Worm (Caenorhabditis elegans): Measurements from ENCODE around the gene nhr-150.

Gene nhr-150

DNA sequence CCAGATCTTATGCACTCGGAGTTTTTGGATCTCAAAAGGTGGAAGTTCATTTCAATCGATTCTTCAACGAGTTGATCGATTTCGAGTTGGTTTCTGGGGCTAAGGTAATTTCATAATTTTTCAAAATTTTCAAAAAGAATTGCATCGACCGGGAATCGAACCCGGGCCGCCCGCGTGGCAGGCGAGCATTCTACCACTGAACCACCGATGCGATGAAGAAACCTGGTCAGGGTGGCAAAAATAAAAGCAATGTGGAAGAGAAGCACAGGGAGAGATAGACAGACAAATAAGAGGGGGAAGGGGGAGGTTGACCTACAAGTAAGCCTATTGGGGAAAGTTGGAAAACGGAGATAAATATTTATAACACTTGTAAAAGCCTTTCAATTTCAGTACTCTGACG is 23.8 kb upstream of the nhr-150 start (continued):
- TF ChIP-seq ZK337.2 (GFP tag; IDR thresholded peaks at IDR 0.05) (peak; percentile 58; the same call in 1 of the 2 replicates), unc-39 (tag; optimal IDR thresholded peaks at IDR 0.05) (no peak), nhr-28 (tag; optimal IDR thresholded peaks at IDR 0.05) (peak; percentile 16), D1046.2 (GFP tag; IDR thresholded peaks at IDR 0.05) (peak; percentile 85; the same call in 1 of the 2 replicates), nhr-48 (tag; optimal IDR thresholded peaks at IDR 0.05) (no peak), dmd-8 (GFP tag; IDR thresholded peaks at IDR 0.05) (peak; percentile 72), nhr-42 (GFP tag; IDR thresholded peaks at IDR 0.05) (0 out of 2 replicates have a peak, but pooled peaks have one; percentile 44), F44E2.7 (GFP tag; IDR thresholded peaks at IDR 0.05) (0 out of 2 replicates have a peak, but pooled peaks have one; percentile 6), zip-2 (tag; optimal IDR thresholded peaks at IDR 0.05) (no peak), skn-1 (tag; optimal IDR thresholded peaks at IDR 0.05) (no peak), fos-1 (tag; optimal IDR thresholded peaks at IDR 0.05) (no peak), tag-97 (GFP tag; IDR thresholded peaks at IDR 0.05) (no peak), egl-43 (GFP tag; IDR thresholded peaks at IDR 0.05) (peak; percentile 81), madf-9 (GFP tag; conservative IDR thresholded peaks at IDR 0.05) (0 out of 2 replicates have a peak, but pooled peaks have one; percentile 10), daf-12 (tag; optimal IDR thresholded peaks at IDR 0.05) (no peak), lir-3 (tag; optimal IDR thresholded peaks at IDR 0.05) (no peak), ztf-7 (tag; optimal IDR thresholded peaks at IDR 0.05) (no peak), attf-4 (tag; optimal IDR thresholded peaks at IDR 0.05) (no peak), lsy-2 (tag; optimal IDR thresholded peaks at IDR 0.05) (no peak), fkh-10 (GFP tag; optimal IDR thresholded peaks at IDR 0.05) (no peak), ZK546.5 (tag; optimal IDR thresholded peaks at IDR 0.05) (no peak), php-3 (GFP tag; IDR thresholded peaks at IDR 0.05) (0 out of 2 replicates have a peak, but pooled peaks have one; percentile 39), dmd-6 (GFP tag; IDR thresholded peaks at IDR 0.05) (peak; percentile 67), F37D6.2 (tag; optimal IDR thresholded peaks at IDR 0.05) (no peak), mdt-29 (GFP tag; IDR thresholded peaks at IDR 0.05) (no peak), zfp-2 (tag; optimal IDR thresholded peaks at IDR 0.05) (no peak), hif-1 (tag; optimal IDR thresholded peaks at IDR 0.05) (no peak)

DNA sequence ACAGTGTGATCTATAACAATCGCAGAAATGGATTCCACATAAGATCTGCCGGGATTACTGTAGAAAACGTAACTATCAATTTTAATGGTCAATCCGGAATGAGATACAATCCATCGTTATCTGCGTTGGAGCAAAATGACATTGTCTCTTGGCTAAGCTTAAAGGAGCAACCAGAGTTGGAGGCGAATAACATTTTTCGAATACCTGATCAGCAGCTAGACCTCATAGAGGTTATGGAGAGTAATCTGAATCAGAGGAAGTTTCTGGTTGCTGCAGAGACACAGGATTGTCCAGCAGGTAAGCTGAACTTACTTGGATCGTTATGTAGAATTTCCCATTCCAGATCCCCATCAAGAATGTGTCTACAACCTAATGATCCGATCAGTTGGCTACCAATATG is 22.3 kb upstream of the nhr-150 start:
- TF ChIP-seq ZK546.5 (tag; optimal IDR thresholded peaks at IDR 0.05) (no peak), unc-62 (GFP tag; optimal IDR thresholded peaks at IDR 0.05 in 1 of 2) (peak in 1 of 2 experiments; percentile 76), unc-62 (tag; optimal IDR thresholded peaks at IDR 0.05) (no peak), nhr-77 (tag; optimal IDR thresholded peaks at IDR 0.05) (no peak), nhr-11 (tag; optimal IDR thresholded peaks at IDR 0.05) (no peak), madf-5 (GFP tag; IDR thresholded peaks at IDR 0.05) (no peak), ceh-32 (tag; optimal IDR thresholded peaks at IDR 0.05; ENCODE audit: poor library complexity) (no peak)

DNA sequence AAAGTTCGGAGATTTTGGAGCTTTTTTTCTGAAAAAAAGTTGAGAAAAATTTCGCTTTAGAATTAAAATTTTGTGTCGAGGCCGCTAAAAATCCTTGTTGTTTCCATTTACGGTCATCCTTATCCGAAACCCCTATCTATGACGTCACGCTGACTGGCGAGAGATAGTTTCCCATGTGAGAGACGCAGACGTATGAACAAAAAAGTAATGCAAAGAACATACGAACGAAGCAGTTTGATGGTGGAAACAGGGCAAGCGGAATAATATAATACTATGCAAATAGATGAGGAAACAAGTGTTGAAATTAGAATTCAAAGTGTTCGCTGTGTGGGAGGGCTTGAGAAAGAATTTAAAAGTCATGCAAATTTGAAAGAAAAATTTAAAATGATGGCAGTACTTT is 17.8 kb upstream of the nhr-150 start:
- TF ChIP-seq jun-1 (tag; optimal IDR thresholded peaks at IDR 0.05) (no peak), daf-16 (GFP tag; optimal IDR thresholded peaks at IDR 0.05) (no peak), daf-16 (tag; optimal IDR thresholded peaks at IDR 0.05) (peak; percentile 51), dve-1 (tag; optimal IDR thresholded peaks at IDR 0.05; ENCODE audit: insufficient read depth) (peak; percentile 50), hlh-11 (tag; optimal IDR thresholded peaks at IDR 0.05) (peak; percentile 24), mes-2 (tag; optimal IDR thresholded peaks at IDR 0.05; ENCODE audit: poor library complexity, severe bottlenecking) (peak; percentile 1), snpc-4 (tag; optimal IDR thresholded peaks at IDR 0.05) (no peak), zip-11 (GFP tag; IDR thresholded peaks at IDR 0.05) (no peak), zfp-3 (GFP tag; conservative IDR thresholded peaks at IDR 0.05) (no peak), set-16 (GFP tag; IDR thresholded peaks at IDR 0.05) (no peak), ceh-20 (GFP tag; IDR thresholded peaks at IDR 0.05) (no peak), D1046.2 (GFP tag; IDR thresholded peaks at IDR 0.05) (no peak)

Data from whole organism, L4 larva.